Fruit fly (Drosophila melanogaster) whole organism, embryonic: ENCODE results near the gene Pxd.

ENCODE experiments used
- Abd-B ChIP-seq: fragments of 200-800 bp; sonication (Bioruptor generic); optimal IDR thresholded peaks from 2 replicates; lab custom pipeline; 2018; ENCODE audit warnings: missing biosample characterization, mild to moderate bottlenecking, missing genetic modification characterization, moderate library complexity
- Adf1 ChIP-seq: fragments of 200-800 bp; sonication (Bioruptor generic); IDR thresholded peaks from 2 replicates; pipeline ENCODE4 v1.3.6; 2022; ENCODE audit warnings: missing biosample characterization, missing genetic modification characterization
- CG10209 ChIP-seq: fragments of 200-800 bp; sonication (Bioruptor generic); optimal IDR thresholded peaks from 3 replicates; lab custom pipeline; 2017; ENCODE audit warnings: missing biosample characterization, mild to moderate bottlenecking, missing genetic modification characterization, missing genetic modification reagents
- CG11456 ChIP-seq: fragments of 200-800 bp; sonication (Bioruptor generic); IDR thresholded peaks from 3 replicates; pipeline ENCODE4 v1.3.6; 2022; ENCODE audit warnings: missing biosample characterization, missing genetic modification characterization
- CG11695 ChIP-seq: fragments of 200-800 bp; sonication (Bioruptor generic); IDR thresholded peaks from 3 replicates; pipeline ENCODE4 v1.3.6; 2022; ENCODE audit warnings: missing biosample characterization, missing genetic modification characterization
- CG11696 ChIP-seq: fragments of 200-800 bp; sonication (Bioruptor generic); IDR thresholded peaks from 2 replicates; pipeline ENCODE4 v1.3.6; 2022; ENCODE audit warnings: missing biosample characterization, missing genetic modification characterization
- CG13624 ChIP-seq: fragments of 200-800 bp; sonication (Bioruptor generic); optimal IDR thresholded peaks from 2 replicates; lab custom pipeline; 2016; ENCODE audit warnings: missing biosample characterization, missing genetic modification characterization
- CG13894 ChIP-seq: fragments of 200-800 bp; sonication (Bioruptor generic); optimal IDR thresholded peaks from 3 replicates; lab custom pipeline; 2018; ENCODE audit warnings: missing biosample characterization, mild to moderate bottlenecking, missing genetic modification characterization, moderate library complexity
- CG14014 ChIP-seq: fragments of 200-800 bp; sonication (Bioruptor generic); IDR thresholded peaks from 2 replicates; pipeline ENCODE4 v1.3.6; 2022; ENCODE audit warnings: missing biosample characterization, missing genetic modification characterization
- CG14965 ChIP-seq: fragments of 200-800 bp; sonication (Bioruptor generic); optimal IDR thresholded peaks from 2 replicates; lab custom pipeline; 2016; ENCODE audit warnings: missing biosample characterization, missing genetic modification characterization, borderline replicate concordance
- CG1603 ChIP-seq: fragments of 200-800 bp; sonication (Bioruptor generic); optimal IDR thresholded peaks from 2 replicates; lab custom pipeline; 2019; ENCODE audit warnings: missing biosample characterization, mild to moderate bottlenecking, missing genetic modification characterization, moderate library complexity
- CG16863 ChIP-seq: fragments of 200-800 bp; sonication (Bioruptor generic); optimal IDR thresholded peaks from 3 replicates; lab custom pipeline; 2016; ENCODE audit warnings: missing biosample characterization, missing genetic modification characterization
- CG17361 ChIP-seq: fragments of 200-800 bp; sonication (Bioruptor generic); IDR thresholded peaks from 3 replicates; pipeline ENCODE4 v1.3.6; 2022; ENCODE audit warnings: missing biosample characterization, missing genetic modification characterization
- CG17568 ChIP-seq: fragments of 200-800 bp; sonication (Bioruptor generic); optimal IDR thresholded peaks from 2 replicates; lab custom pipeline; 2018; ENCODE audit warnings: missing biosample characterization, mild to moderate bottlenecking, missing genetic modification characterization, moderate library complexity
- CG18599 ChIP-seq: fragments of 200-800 bp; sonication (Bioruptor generic); optimal IDR thresholded peaks from 3 replicates; lab custom pipeline; 2017; ENCODE audit warnings: missing biosample characterization, missing genetic modification characterization, mild to moderate bottlenecking, moderate library complexity, missing genetic modification reagents
- CG3163 ChIP-seq: fragments of 200-800 bp; sonication (Bioruptor generic); optimal IDR thresholded peaks from 3 replicates; lab custom pipeline; 2016; ENCODE audit warnings: missing biosample characterization, missing genetic modification characterization
- CG34224 ChIP-seq: fragments of 200-800 bp; sonication (Bioruptor generic); IDR thresholded peaks from 3 replicates; pipeline ENCODE4 v1.3.6; 2022; ENCODE audit warnings: missing biosample characterization, missing genetic modification characterization; ENCODE audit not compliant: partially characterized antibody
- CG5953 ChIP-seq: fragments of 200-800 bp; sonication (Bioruptor generic); IDR thresholded peaks from 2 replicates; pipeline ENCODE4 v1.3.6; 2022; ENCODE audit warnings: missing biosample characterization, missing genetic modification characterization
- CG6175 ChIP-seq: fragments of 200-800 bp; sonication (Bioruptor generic); IDR thresholded peaks from 3 replicates; pipeline ENCODE4 v1.3.6; 2022; ENCODE audit warnings: missing biosample characterization, missing genetic modification characterization
- CG8290 ChIP-seq, 3 experiments: fragments of 200-800 bp; sonication (Bioruptor generic); optimal IDR thresholded peaks; 2 replicates each; lab custom pipeline; 2016 to 2019; ENCODE audit warnings: missing biosample characterization in 3 of 3, missing genetic modification characterization in 3 of 3, mild to moderate bottlenecking in 2 of 3, moderate library complexity in 1 of 3
- CG9215 ChIP-seq: fragments of 200-800 bp; sonication (Bioruptor generic); IDR thresholded peaks from 2 replicates; pipeline ENCODE4 v1.3.6; 2022; ENCODE audit warnings: missing biosample characterization, missing genetic modification characterization
- CG9437 ChIP-seq: fragments of 200-800 bp; sonication (Bioruptor generic); optimal IDR thresholded peaks from 2 replicates; lab custom pipeline; 2018; ENCODE audit warnings: missing biosample characterization, mild to moderate bottlenecking, missing genetic modification characterization
- CG9932 ChIP-seq: fragments of 200-800 bp; sonication (Bioruptor generic); IDR thresholded peaks from 2 replicates; pipeline ENCODE4 v1.3.6; 2022; ENCODE audit warnings: missing biosample characterization, missing genetic modification characterization
- Deaf1 ChIP-seq: fragments of 200-800 bp; optimal IDR thresholded peaks from 3 replicates; lab custom pipeline; 2019; ENCODE audit warnings: missing biosample characterization, mild to moderate bottlenecking, missing genetic modification characterization, moderate library complexity
- Doc2 ChIP-seq: fragments of 200-800 bp; sonication (Bioruptor generic); IDR thresholded peaks from 2 replicates; pipeline ENCODE4 v1.3.6; 2022; ENCODE audit warnings: missing biosample characterization, missing genetic modification characterization
- Hr39 ChIP-seq: fragments of >200 bp; optimal IDR thresholded peaks from 2 replicates; lab custom pipeline; 2017
- Med ChIP-seq: fragments of 200-800 bp; sonication (Bioruptor generic); peaks from one replicate; lab custom pipeline; 2016; ENCODE audit warnings: missing biosample characterization, missing genetic modification characterization, mild to moderate bottlenecking, inconsistent platforms, moderate library complexity
- Meics ChIP-seq: fragments of 200-800 bp; sonication (Bioruptor generic); optimal IDR thresholded peaks from 2 replicates; lab custom pipeline; 2017; ENCODE audit warnings: missing biosample characterization, mild to moderate bottlenecking, missing genetic modification characterization
- Mes4 ChIP-seq: fragments of 200-800 bp; sonication (Bioruptor generic); optimal IDR thresholded peaks from 2 replicates; lab custom pipeline; 2016; ENCODE audit warnings: missing biosample characterization, missing genetic modification characterization
- Pdp1 ChIP-seq, 2 experiments: fragments of 200-800 bp; sonication (Bioruptor generic); optimal IDR thresholded peaks; 3 replicates each; lab custom pipeline; 2016; ENCODE audit warnings: missing biosample characterization in 2 of 2, missing genetic modification characterization in 2 of 2, mild to moderate bottlenecking in 1 of 2, moderate library complexity in 1 of 2
- Usf ChIP-seq: fragments of 200-800 bp; sonication (Bioruptor generic); optimal IDR thresholded peaks from 2 replicates; lab custom pipeline; 2017; ENCODE audit warnings: missing genotype, missing biosample characterization, missing genetic modification characterization
- ara ChIP-seq: fragments of 200-800 bp; sonication (Bioruptor generic); IDR thresholded peaks from 2 replicates; pipeline ENCODE4 v1.3.6; 2022; ENCODE audit warnings: missing biosample characterization, missing genetic modification characterization
- bigmax ChIP-seq: fragments of 200-800 bp; sonication (Bioruptor generic); optimal IDR thresholded peaks from 2 replicates; lab custom pipeline; 2018; ENCODE audit warnings: missing biosample characterization, mild to moderate bottlenecking, missing genetic modification characterization
- caup ChIP-seq: fragments of 200-800 bp; sonication (Bioruptor generic); optimal IDR thresholded peaks from 3 replicates; lab custom pipeline; 2017; ENCODE audit warnings: missing biosample characterization, mild to moderate bottlenecking, missing genetic modification characterization, moderate library complexity; ENCODE audit not compliant: severe bottlenecking
- dysf ChIP-seq: fragments of 200-800 bp; sonication (Bioruptor generic); IDR thresholded peaks from 3 replicates; pipeline ENCODE4 v1.3.6; 2022; ENCODE audit warnings: missing biosample characterization, missing genetic modification characterization
- en ChIP-seq: fragments of 200-800 bp; sonication (Bioruptor generic); optimal IDR thresholded peaks from 2 replicates; lab custom pipeline; 2016; ENCODE audit warnings: missing biosample characterization, missing genetic modification characterization
- ftz-f1 ChIP-seq: fragments of 200-800 bp; sonication (Bioruptor generic); optimal IDR thresholded peaks from 2 replicates; lab custom pipeline; 2016; ENCODE audit warnings: missing biosample characterization, missing genetic modification characterization
- gcm2 ChIP-seq: fragments of 200-800 bp; sonication (Bioruptor generic); optimal IDR thresholded peaks from 2 replicates; lab custom pipeline; 2016; ENCODE audit warnings: missing biosample characterization, missing genetic modification characterization
- grau ChIP-seq: fragments of 200-800 bp; optimal IDR thresholded peaks from 3 replicates; lab custom pipeline; 2019; ENCODE audit warnings: missing biosample characterization, mild to moderate bottlenecking, missing genetic modification characterization, moderate library complexity
- hkb ChIP-seq, 2 experiments: fragments of 200-800 bp in 1 of 2; fragments of >200 bp in 1 of 2; sonication (Bioruptor generic) in 1 of 2; IDR thresholded peaks in 1 of 2; optimal IDR thresholded peaks in 1 of 2; 2 replicates each; pipeline versions ENCODE4 v1.3.6 to Lab custom; 2017 to 2022; ENCODE audit warnings: missing biosample characterization in 1 of 2, missing genetic modification characterization in 1 of 2
- lov ChIP-seq, 2 experiments: fragments of 200-800 bp in 1 of 2; fragments of >200 bp in 1 of 2; sonication (Bioruptor generic) in 1 of 2; IDR thresholded peaks in 1 of 2; optimal IDR thresholded peaks in 1 of 2; 2 replicates in 1 of 2; 3 replicates in 1 of 2; pipeline versions ENCODE4 v1.3.6 to Lab custom; 2017 to 2022; ENCODE audit warnings: missing biosample characterization in 1 of 2, missing genetic modification characterization in 1 of 2
- mirr ChIP-seq: fragments of 200-800 bp; sonication (Bioruptor generic); optimal IDR thresholded peaks from 3 replicates; lab custom pipeline; 2018; ENCODE audit warnings: missing biosample characterization, mild to moderate bottlenecking, missing genetic modification characterization
- nmo ChIP-seq: fragments of 200-800 bp; sonication (Bioruptor generic); optimal IDR thresholded peaks from 2 replicates; lab custom pipeline; 2018; ENCODE audit warnings: missing biosample characterization, mild to moderate bottlenecking, missing genetic modification characterization, moderate library complexity
- sd ChIP-seq: fragments of 200-800 bp; sonication (Bioruptor generic); optimal IDR thresholded peaks from 3 replicates; lab custom pipeline; 2018; ENCODE audit warnings: missing biosample characterization, mild to moderate bottlenecking, missing genetic modification characterization, moderate library complexity
- sens ChIP-seq: fragments of 200-800 bp; sonication (Bioruptor generic); peaks from one replicate; lab custom pipeline; 2016; ENCODE audit warnings: missing biosample characterization, missing genetic modification characterization
- shn ChIP-seq: fragments of 200-800 bp; sonication (Bioruptor generic); optimal IDR thresholded peaks from 3 replicates; lab custom pipeline; 2016; ENCODE audit warnings: missing biosample characterization, missing genetic modification characterization
- unc-4 ChIP-seq: fragments of 200-800 bp; sonication (Bioruptor generic); IDR thresholded peaks from 2 replicates; pipeline ENCODE4 v1.3.6; 2022; ENCODE audit warnings: missing biosample characterization, missing genetic modification characterization; ENCODE audit not compliant: partially characterized antibody
- wor ChIP-seq: fragments of 200-800 bp; sonication (Bioruptor generic); IDR thresholded peaks from 2 replicates; pipeline ENCODE4 v1.3.6; 2022; ENCODE audit warnings: missing biosample characterization, missing genetic modification characterization
- z ChIP-seq: fragments of 200-800 bp; sonication (Bioruptor generic); IDR thresholded peaks from 3 replicates; pipeline ENCODE4 v1.3.6; 2022; ENCODE audit warnings: missing biosample characterization, missing genetic modification characterization

The Pxd gene

dm6 chr3R:16982108-16982707, 32.2 kb upstream of the Pxd start, which contains the start of gene AhcyL2 (continued):
- TF ChIP-seq CG17568 (GFP tag; lab: Kevin White, UChicago): peak; percentile 16
- no peak for TF ChIP-seq CG3163 (GFP tag; lab: Kevin White, UChicago)
- peak; percentile 59 for TF ChIP-seq grau (tag; lab: Kevin White, UChicago)
- TF ChIP-seq gcm2 (GFP tag; lab: Kevin White, UChicago): no peak
- TF ChIP-seq CG5953: no peak
- no peak for TF ChIP-seq en (GFP tag; lab: Kevin White, UChicago)
- no peak for TF ChIP-seq Hr39 (lab: Kevin White, UChicago)
- TF ChIP-seq Med (GFP tag; lab: Kevin White, UChicago): peak; percentile 47
- TF ChIP-seq CG34224: no peak
- TF ChIP-seq CG16863 (GFP tag; lab: Kevin White, UChicago): no peak
- TF ChIP-seq bigmax (GFP tag; lab: Kevin White, UChicago): no peak
- no peak for TF ChIP-seq hkb (optimal IDR thresholded peaks at IDR 0.05; lab: Kevin White, UChicago)
- TF ChIP-seq hkb (GFP tag; IDR thresholded peaks at IDR 0.05; lab: Robert Waterston, UW): no peak
- peak in 1 of 2 experiments; percentile 61 for TF ChIP-seq Pdp1 (GFP tag; optimal IDR thresholded peaks at IDR 0.05; lab: Kevin White, UChicago)
- TF ChIP-seq wor: no peak
- peak; percentile 1 for TF ChIP-seq Meics (GFP tag; lab: Kevin White, UChicago)
- no peak for TF ChIP-seq Abd-B (GFP tag; lab: Kevin White, UChicago)
- no peak for TF ChIP-seq CG17361 (GFP tag; lab: Robert Waterston, UW)
- no peak for TF ChIP-seq Doc2
- no peak for TF ChIP-seq nmo (GFP tag; lab: Kevin White, UChicago)
- TF ChIP-seq sd (tag; lab: Kevin White, UChicago): peak; percentile 60
- TF ChIP-seq CG10209 (GFP tag; lab: Kevin White, UChicago): no peak
- peak; percentile 7 for TF ChIP-seq Deaf1 (tag; lab: Kevin White, UChicago)
- TF ChIP-seq CG18599 (GFP tag; lab: Kevin White, UChicago): peak; percentile 14
- TF ChIP-seq CG11695 (GFP tag; lab: Robert Waterston, UW): no peak
- peak; percentile 61; the same call in 1 of the 3 replicates for TF ChIP-seq CG6175 (GFP tag; lab: Robert Waterston, UW)
- no peak for TF ChIP-seq CG8290 (GFP tag; optimal IDR thresholded peaks at IDR 0.05; lab: Kevin White, UChicago)
- TF ChIP-seq CG8290 (tag; optimal IDR thresholded peaks at IDR 0.05; lab: Kevin White, UChicago): peak in 1 of 2 experiments; percentile 6
- no peak for TF ChIP-seq dysf (GFP tag; lab: Robert Waterston, UW)
- no peak for TF ChIP-seq Usf (GFP tag; lab: Kevin White, UChicago)
- TF ChIP-seq CG9215 (GFP tag; lab: Robert Waterston, UW): no peak
- no peak for TF ChIP-seq CG13624 (GFP tag; lab: Kevin White, UChicago)
- TF ChIP-seq Adf1 (GFP tag; lab: Robert Waterston, UW): peak; percentile 76; the same call in 1 of the 2 replicates
- TF ChIP-seq shn (GFP tag; lab: Kevin White, UChicago): no peak
- no peak for TF ChIP-seq lov (optimal IDR thresholded peaks at IDR 0.05; lab: Kevin White, UChicago)
- no peak for TF ChIP-seq lov (GFP tag; IDR thresholded peaks at IDR 0.05; lab: Robert Waterston, UW)
- TF ChIP-seq CG14965 (GFP tag; lab: Kevin White, UChicago): no peak
- no peak for TF ChIP-seq sens (GFP tag; lab: Kevin White, UChicago)
- no peak for TF ChIP-seq CG9437 (GFP tag; lab: Kevin White, UChicago)
- no peak for TF ChIP-seq unc-4 (GFP tag; lab: Robert Waterston, UW)
- no peak for TF ChIP-seq CG11696
- no peak for TF ChIP-seq ara
- TF ChIP-seq CG13894 (tag; lab: Kevin White, UChicago): no peak
- TF ChIP-seq caup (GFP tag; lab: Kevin White, UChicago): no peak
- TF ChIP-seq Mes4 (GFP tag; lab: Kevin White, UChicago): no peak
- peak; percentile 87 for TF ChIP-seq mirr (GFP tag; lab: Kevin White, UChicago)
- TF ChIP-seq CG1603 (tag; lab: Kevin White, UChicago): no peak
- TF ChIP-seq CG9932 (GFP tag; lab: Robert Waterston, UW): no peak
- TF ChIP-seq CG14014 (GFP tag; lab: Robert Waterston, UW): no peak; the same call in 1 of the 2 replicates
- TF ChIP-seq z (GFP tag; lab: Robert Waterston, UW): 0 out of 3 replicates have a peak, but pooled peaks have one; percentile 12
- TF ChIP-seq ftz-f1 (GFP tag; lab: Kevin White, UChicago): no peak
- TF ChIP-seq CG11456: no peak
